Fruit fly (Drosophila melanogaster) whole organism, embryonic: ENCODE results near the gene CG10793.

Experiments used
- Adf1 ChIP-seq: fragments of 200-800 bp; sonication (Bioruptor generic); IDR thresholded peaks from 2 replicates; pipeline ENCODE4 v1.3.6; 2022; ENCODE audit warnings: missing biosample characterization, missing genetic modification characterization
- Atf6 ChIP-seq: fragments of 200-800 bp; sonication (Bioruptor generic); IDR thresholded peaks from 2 replicates; pipeline ENCODE4 v1.3.6; 2022; ENCODE audit warnings: missing biosample characterization, missing genetic modification characterization
- Awh ChIP-seq: fragments of 200-800 bp; sonication (Bioruptor generic); IDR thresholded peaks from 2 replicates; pipeline ENCODE4, ENCODE4 v1.3.6; 2022; ENCODE audit warnings: missing biosample characterization, missing genetic modification characterization
- Blimp-1 ChIP-seq: fragments of 200-800 bp; sonication (Bioruptor generic); optimal IDR thresholded peaks from 3 replicates; lab custom pipeline; 2018; ENCODE audit warnings: missing biosample characterization, missing genetic modification characterization, mild to moderate bottlenecking, moderate library complexity, missing genetic modification reagents
- CG12299 ChIP-seq: fragments of 200-800 bp; sonication (Bioruptor generic); optimal IDR thresholded peaks from 2 replicates; lab custom pipeline; 2018; ENCODE audit warnings: missing biosample characterization, mild to moderate bottlenecking, missing genetic modification characterization
- CG13287 ChIP-seq: fragments of 200-800 bp; sonication (Bioruptor generic); IDR thresholded peaks from 2 replicates; pipeline ENCODE4 v1.3.6; 2022; ENCODE audit warnings: missing biosample characterization, missing genetic modification characterization; ENCODE audit not compliant: partially characterized antibody
- CG13624 ChIP-seq: fragments of 200-800 bp; sonication (Bioruptor generic); optimal IDR thresholded peaks from 2 replicates; lab custom pipeline; 2016; ENCODE audit warnings: missing biosample characterization, missing genetic modification characterization
- CG1529 ChIP-seq: fragments of 200-800 bp; sonication (Bioruptor generic); optimal IDR thresholded peaks from 3 replicates; lab custom pipeline; 2018; ENCODE audit warnings: missing biosample characterization, missing genetic modification characterization
- CG17361 ChIP-seq: fragments of 200-800 bp; sonication (Bioruptor generic); IDR thresholded peaks from 3 replicates; pipeline ENCODE4 v1.3.6; 2022; ENCODE audit warnings: missing biosample characterization, missing genetic modification characterization
- CG2120 ChIP-seq: fragments of 200-800 bp; sonication (Bioruptor generic); optimal IDR thresholded peaks from 3 replicates; lab custom pipeline; 2016; ENCODE audit warnings: missing biosample characterization, missing genetic modification characterization
- CG2678 ChIP-seq: fragments of 200-800 bp; sonication (Bioruptor generic); optimal IDR thresholded peaks from 3 replicates; lab custom pipeline; 2019; ENCODE audit warnings: missing biosample characterization, mild to moderate bottlenecking, missing genetic modification characterization, moderate library complexity
- CG3838 ChIP-seq: fragments of 200-800 bp; sonication (Bioruptor generic); optimal IDR thresholded peaks from 3 replicates; lab custom pipeline; 2016; ENCODE audit warnings: missing biosample characterization, missing genetic modification characterization
- CG4360 ChIP-seq: fragments of 200-800 bp; sonication (Bioruptor generic); IDR thresholded peaks from 2 replicates; pipeline ENCODE4 v1.3.6; 2022; ENCODE audit warnings: missing biosample characterization, missing genetic modification characterization
- CG4820 ChIP-seq: fragments of 200-800 bp; sonication (Bioruptor generic); optimal IDR thresholded peaks from 3 replicates; lab custom pipeline; 2016; ENCODE audit warnings: missing biosample characterization, missing genetic modification characterization
- CG5245 ChIP-seq: fragments of 200-800 bp; sonication (Bioruptor generic); optimal IDR thresholded peaks from 3 replicates; lab custom pipeline; 2016; ENCODE audit warnings: missing biosample characterization, missing genetic modification characterization
- CG7357 ChIP-seq: fragments of 200-800 bp; sonication (Bioruptor generic); IDR thresholded peaks from 3 replicates; pipeline ENCODE4 v1.3.6; 2022; ENCODE audit warnings: missing biosample characterization, missing genetic modification characterization
- CG8089 ChIP-seq: fragments of 200-800 bp; sonication (Bioruptor generic); optimal IDR thresholded peaks from 3 replicates; lab custom pipeline; 2016; ENCODE audit warnings: missing biosample characterization, missing genetic modification characterization
- CG8290 ChIP-seq, 3 experiments: fragments of 200-800 bp; sonication (Bioruptor generic); optimal IDR thresholded peaks; 2 replicates each; lab custom pipeline; 2016 to 2019; ENCODE audit warnings: missing biosample characterization in 3 of 3, missing genetic modification characterization in 3 of 3, mild to moderate bottlenecking in 2 of 3, moderate library complexity in 1 of 3
- CG9727 ChIP-seq: fragments of 200-800 bp; sonication (Bioruptor generic); optimal IDR thresholded peaks from 3 replicates; lab custom pipeline; 2017; ENCODE audit warnings: missing biosample characterization, mild to moderate bottlenecking, missing genetic modification characterization
- CkIIα-i1 ChIP-seq: fragments of 200-800 bp; sonication (Bioruptor generic); IDR thresholded peaks from 2 replicates; pipeline ENCODE4 v1.3.6; 2022; ENCODE audit warnings: missing biosample characterization, missing genetic modification characterization
- Ets65A ChIP-seq: fragments of 200-800 bp; sonication (Bioruptor generic); peaks from one replicate; lab custom pipeline; 2016; ENCODE audit warnings: missing biosample characterization, missing genetic modification characterization
- HLH4C ChIP-seq: fragments of 200-800 bp; sonication (Bioruptor generic); IDR thresholded peaks from 3 replicates; pipeline ENCODE4 v1.3.6; 2022; ENCODE audit warnings: missing biosample characterization, missing genetic modification characterization; ENCODE audit not compliant: partially characterized antibody
- Hr3 ChIP-seq: fragments of 200-800 bp; sonication (Bioruptor generic); optimal IDR thresholded peaks from 3 replicates; lab custom pipeline; 2016; ENCODE audit warnings: missing biosample characterization, missing genetic modification characterization
- Jarid2 ChIP-seq: fragments of 200-800 bp; sonication (Bioruptor generic); optimal IDR thresholded peaks from 3 replicates; lab custom pipeline; 2017; ENCODE audit warnings: mild to moderate bottlenecking, missing biosample characterization, missing genetic modification reagents, missing genetic modification characterization
- Med ChIP-seq: fragments of 200-800 bp; sonication (Bioruptor generic); peaks from one replicate; lab custom pipeline; 2016; ENCODE audit warnings: missing biosample characterization, missing genetic modification characterization, mild to moderate bottlenecking, inconsistent platforms, moderate library complexity
- Neu2 ChIP-seq: fragments of 200-800 bp; sonication (Bioruptor generic); optimal IDR thresholded peaks from 3 replicates; lab custom pipeline; 2016; ENCODE audit warnings: missing biosample characterization, missing genetic modification characterization, borderline replicate concordance
- NfI ChIP-seq: fragments of 200-800 bp; sonication (Bioruptor generic); optimal IDR thresholded peaks from 3 replicates; lab custom pipeline; 2018; ENCODE audit warnings: missing biosample characterization, mild to moderate bottlenecking, missing genetic modification characterization, moderate library complexity
- Optix ChIP-seq: fragments of 200-800 bp; sonication (Bioruptor generic); IDR thresholded peaks from 3 replicates; pipeline ENCODE4 v1.3.6; 2022; ENCODE audit warnings: missing biosample characterization, missing genetic modification characterization
- Rfx ChIP-seq: fragments of 200-800 bp; sonication (Bioruptor generic); IDR thresholded peaks from 2 replicates; pipeline ENCODE4 v1.3.6; 2022; ENCODE audit warnings: missing biosample characterization, missing genetic modification characterization
- Sin3A ChIP-seq: fragments of >200 bp; optimal IDR thresholded peaks from 2 replicates; lab custom pipeline; 2018
- ab ChIP-seq: fragments of 200-800 bp; sonication (Bioruptor generic); optimal IDR thresholded peaks from 2 replicates; lab custom pipeline; 2016; ENCODE audit warnings: missing biosample characterization, missing genetic modification characterization
- caup ChIP-seq: fragments of 200-800 bp; sonication (Bioruptor generic); optimal IDR thresholded peaks from 3 replicates; lab custom pipeline; 2017; ENCODE audit warnings: missing biosample characterization, mild to moderate bottlenecking, missing genetic modification characterization, moderate library complexity; ENCODE audit not compliant: severe bottlenecking
- chif ChIP-seq, 2 experiments: fragments of 200-800 bp; sonication (Bioruptor generic); optimal IDR thresholded peaks; 3 replicates each; lab custom pipeline; 2016; ENCODE audit warnings: missing biosample characterization in 2 of 2, missing genetic modification characterization in 2 of 2
- chinmo ChIP-seq: fragments of 200-800 bp; sonication (Bioruptor generic); IDR thresholded peaks from 4 replicates; pipeline ENCODE4 v1.3.6; 2022; ENCODE audit warnings: missing biosample characterization, missing genetic modification characterization; ENCODE audit not compliant: partially characterized antibody
- da ChIP-seq: fragments of 200-800 bp; sonication (Bioruptor generic); optimal IDR thresholded peaks from 2 replicates; lab custom pipeline; 2016; ENCODE audit warnings: missing biosample characterization, missing genetic modification characterization
- exex ChIP-seq: fragments of 200-800 bp; sonication (Bioruptor generic); optimal IDR thresholded peaks from 4 replicates; lab custom pipeline; 2018; ENCODE audit warnings: missing biosample characterization, mild to moderate bottlenecking, missing genetic modification characterization, moderate library complexity
- fd3F ChIP-seq: fragments of 200-800 bp; sonication (Bioruptor generic); optimal IDR thresholded peaks from 2 replicates; lab custom pipeline; 2018; ENCODE audit warnings: missing biosample characterization, mild to moderate bottlenecking, missing genetic modification characterization, moderate library complexity
- insv ChIP-seq, 2 experiments: fragments of 200-800 bp; sonication (Bioruptor generic); optimal IDR thresholded peaks; 3 replicates each; lab custom pipeline; 2016 to 2018; ENCODE audit warnings: missing biosample characterization in 2 of 2, missing genetic modification characterization in 2 of 2
- odd ChIP-seq: fragments of 200-800 bp; sonication (Bioruptor generic); optimal IDR thresholded peaks from 2 replicates; lab custom pipeline; 2017; ENCODE audit warnings: missing biosample characterization, mild to moderate bottlenecking, missing genetic modification characterization
- pnt ChIP-seq: fragments of 200-800 bp; sonication (Bioruptor generic); optimal IDR thresholded peaks from 3 replicates; lab custom pipeline; 2016; ENCODE audit warnings: missing biosample characterization, missing genetic modification characterization
- rib ChIP-seq: fragments of 200-800 bp; sonication (Bioruptor generic); IDR thresholded peaks from 2 replicates; pipeline ENCODE4 v1.3.6; 2022; ENCODE audit warnings: missing biosample characterization, missing genetic modification characterization
- ro ChIP-seq: fragments of 200-800 bp; sonication (Bioruptor generic); IDR thresholded peaks from 2 replicates; pipeline ENCODE4 v1.3.6; 2022; ENCODE audit warnings: missing biosample characterization, missing genetic modification characterization
- row ChIP-seq: fragments of 200-800 bp; sonication (Bioruptor generic); IDR thresholded peaks from 3 replicates; pipeline ENCODE4 v1.3.6; 2022; ENCODE audit warnings: missing biosample characterization, missing genetic modification characterization
- sima ChIP-seq: fragments of 200-800 bp; sonication (Bioruptor generic); optimal IDR thresholded peaks from 2 replicates; lab custom pipeline; 2016; ENCODE audit warnings: missing biosample characterization, missing genetic modification characterization
- slbo ChIP-seq: fragments of 200-800 bp; sonication (Bioruptor generic); IDR thresholded peaks from 2 replicates; pipeline ENCODE4 v1.3.6; 2022; ENCODE audit warnings: missing biosample characterization, missing genetic modification characterization
- tgo ChIP-seq: fragments of 200-800 bp; sonication (Bioruptor generic); IDR thresholded peaks from 3 replicates; pipeline ENCODE4 v1.3.6; 2022; ENCODE audit warnings: missing biosample characterization, missing genetic modification characterization
- tna ChIP-seq: fragments of 200-800 bp; sonication (Bioruptor generic); IDR thresholded peaks from 2 replicates; pipeline ENCODE4 v1.3.6; 2022; ENCODE audit warnings: missing biosample characterization, missing genetic modification characterization; ENCODE audit not compliant: partially characterized antibody
- twi ChIP-seq: fragments of 200-800 bp; optimal IDR thresholded peaks from 2 replicates; lab custom pipeline; 2019; ENCODE audit warnings: missing biosample characterization, mild to moderate bottlenecking, missing genetic modification characterization, moderate library complexity
- tx ChIP-seq: fragments of 200-800 bp; sonication (Bioruptor generic); optimal IDR thresholded peaks from 2 replicates; lab custom pipeline; 2016; ENCODE audit warnings: missing biosample characterization, missing genetic modification characterization
- unpg ChIP-seq: fragments of 200-800 bp; sonication (Bioruptor generic); optimal IDR thresholded peaks from 3 replicates; lab custom pipeline; 2018; ENCODE audit warnings: missing biosample characterization, mild to moderate bottlenecking, missing genetic modification characterization, moderate library complexity
- wor ChIP-seq: fragments of 200-800 bp; sonication (Bioruptor generic); IDR thresholded peaks from 2 replicates; pipeline ENCODE4 v1.3.6; 2022; ENCODE audit warnings: missing biosample characterization, missing genetic modification characterization

Gene CG10793

dm6 chrX:3355180-3355579 lies 39.0 kb upstream of the CG10793 start (continued):
- peak; percentile 85 for TF ChIP-seq Blimp-1
- TF ChIP-seq Awh (GFP tag; lab: Robert Waterston, UW): peak; percentile 90
- peak; percentile 20 for TF ChIP-seq CG8089 (GFP tag; lab: Kevin White, UChicago)
- peak; percentile 85 for TF ChIP-seq Atf6 (GFP tag; lab: Robert Waterston, UW)
- peak; percentile 92 for TF ChIP-seq CG9727 (GFP tag; lab: Kevin White, UChicago)
- TF ChIP-seq odd (GFP tag; lab: Kevin White, UChicago): peak; percentile 35
- peak; percentile 68 for TF ChIP-seq caup (GFP tag; lab: Kevin White, UChicago)
- TF ChIP-seq sima (GFP tag; lab: Kevin White, UChicago): no peak
- TF ChIP-seq tgo (GFP tag; lab: Robert Waterston, UW): peak; percentile 81
- TF ChIP-seq CG2120: peak; percentile 65
- TF ChIP-seq Rfx (GFP tag; lab: Robert Waterston, UW): peak; percentile 86
- no peak for TF ChIP-seq insv (GFP tag; optimal IDR thresholded peaks at IDR 0.05; lab: Kevin White, UChicago)
- peak; percentile 71 for TF ChIP-seq wor (GFP tag; lab: Robert Waterston, UW)
- TF ChIP-seq Sin3A (lab: Kevin White, UChicago): no peak
- peak; percentile 68 for TF ChIP-seq CG5245
- TF ChIP-seq Jarid2 (GFP tag; lab: Kevin White, UChicago): no peak
- TF ChIP-seq chinmo (GFP tag; lab: Robert Waterston, UW): no peak
- no peak for TF ChIP-seq CkIIα-i1 (GFP tag; lab: Robert Waterston, UW)
- no peak for TF ChIP-seq Neu2 (GFP tag; lab: Kevin White, UChicago)
- peak; percentile 61 for TF ChIP-seq CG1529 (GFP tag; lab: Kevin White, UChicago)
- peak; percentile 83 for TF ChIP-seq slbo
- peak; percentile 50 for TF ChIP-seq NfI (GFP tag; lab: Kevin White, UChicago)
- TF ChIP-seq HLH4C (GFP tag; lab: Robert Waterston, UW): no peak
- peak; percentile 31 for TF ChIP-seq CG13624
- TF ChIP-seq pnt (GFP tag; lab: Kevin White, UChicago): peak; percentile 32
- TF ChIP-seq Adf1 (GFP tag; lab: Robert Waterston, UW): no peak
- peak; percentile 11 for TF ChIP-seq exex (tag; lab: Kevin White, UChicago)
- TF ChIP-seq Ets65A (GFP tag; lab: Kevin White, UChicago): peak; percentile 64
- peak; percentile 83 for TF ChIP-seq CG2678
- TF ChIP-seq CG7357 (GFP tag; lab: Robert Waterston, UW): peak; percentile 69
- no peak for TF ChIP-seq tx
- peak; percentile 54; the same call in 1 of the 2 replicates for TF ChIP-seq CG4360
- TF ChIP-seq rib: 0 out of 2 replicates have a peak, but pooled peaks have one; percentile 48
- peak; percentile 55 for TF ChIP-seq CG12299 (tag; lab: Kevin White, UChicago)
- no peak for TF ChIP-seq da (GFP tag; lab: Kevin White, UChicago)
- peak; percentile 29 for TF ChIP-seq ab (GFP tag; lab: Kevin White, UChicago)
- peak; percentile 77 for TF ChIP-seq CG4820 (GFP tag; lab: Kevin White, UChicago)
- TF ChIP-seq tna (GFP tag; lab: Robert Waterston, UW): no peak
- peak; percentile 52; the same call in 2 of the 3 replicates for TF ChIP-seq CG17361 (GFP tag; lab: Robert Waterston, UW)
- peak; percentile 2 to 67 for TF ChIP-seq chif (GFP tag; optimal IDR thresholded peaks at IDR 0.05; lab: Kevin White, UChicago)
- TF ChIP-seq fd3F: peak; percentile 48
- TF ChIP-seq Med (GFP tag; lab: Kevin White, UChicago): peak; percentile 86
- 0 out of 2 replicates have a peak, but pooled peaks have one; percentile 49 for TF ChIP-seq ro
- peak; percentile 85 for TF ChIP-seq Optix (GFP tag; lab: Robert Waterston, UW)
- peak; percentile 68 for TF ChIP-seq twi (tag; lab: Kevin White, UChicago)
- TF ChIP-seq row (GFP tag; lab: Robert Waterston, UW): peak; percentile 88
- no peak for TF ChIP-seq CG13287
- peak; percentile 81 for TF ChIP-seq unpg (GFP tag; lab: Kevin White, UChicago)
- TF ChIP-seq CG3838 (GFP tag; lab: Kevin White, UChicago): no peak
- TF ChIP-seq CG8290 (GFP tag; optimal IDR thresholded peaks at IDR 0.05; lab: Kevin White, UChicago): peak; percentile 65
- TF ChIP-seq CG8290 (tag; optimal IDR thresholded peaks at IDR 0.05; lab: Kevin White, UChicago): no peak
- peak; percentile 74 for TF ChIP-seq Hr3 (GFP tag; lab: Kevin White, UChicago)
